Worm (Caenorhabditis elegans): ENCODE results near the gene clec-213.

DNA sequence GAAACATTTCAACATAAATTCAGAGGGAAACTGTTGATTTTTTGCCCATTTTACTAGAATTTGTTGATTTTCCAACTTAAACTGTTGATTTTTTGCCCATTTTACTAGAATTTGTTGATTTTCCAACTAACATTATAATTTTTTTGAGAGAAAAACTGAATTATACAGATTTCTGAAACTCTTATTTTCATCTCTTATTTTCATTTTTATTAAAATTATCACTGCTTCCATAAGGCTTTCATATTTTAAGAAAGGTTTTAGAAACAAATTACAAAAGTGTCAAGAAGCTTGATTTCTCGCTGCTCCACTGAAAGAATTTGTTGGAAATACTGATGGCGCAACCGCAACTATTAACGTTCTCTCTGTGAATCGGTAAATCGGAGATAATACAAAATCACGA lies 45.0 kb downstream of the clec-213 start:
- TF ChIP-seq F13C5.2 (tag; optimal IDR thresholded peaks at IDR 0.05), result no peak
- TF ChIP-seq pes-1 (GFP tag; IDR thresholded peaks at IDR 0.05), result no peak
- no peak for TF ChIP-seq ets-7 (tag; optimal IDR thresholded peaks at IDR 0.05)
- TF ChIP-seq ama-1 (optimal IDR thresholded peaks at IDR 0.05), result no peak
- TF ChIP-seq tra-4 (tag; optimal IDR thresholded peaks at IDR 0.05), result no peak
- TF ChIP-seq hmbx-1 (tag; optimal IDR thresholded peaks at IDR 0.05), result no peak
- no peak for TF ChIP-seq B0310.2 (tag; optimal IDR thresholded peaks at IDR 0.05)

All from whole organism, early embryonic.